Fruit fly (Drosophila melanogaster): ENCODE measurements around the gene CG4594.

Gene CG4594

dm6 chr2L:9968201-9968727 lies 48.3 kb downstream of the CG4594 start:
- TF ChIP-seq CG10348 (GFP tag; IDR thresholded peaks at IDR 0.05) (no peak), CG34367 (tag; optimal IDR thresholded peaks at IDR 0.05) (no peak), Snoo (tag; optimal IDR thresholded peaks at IDR 0.05) (no peak), EcR (GFP tag; optimal IDR thresholded peaks at IDR 0.05) (no peak), CG13204 (GFP tag; optimal IDR thresholded peaks at IDR 0.05) (no peak), CG15710 (tag; optimal IDR thresholded peaks at IDR 0.05) (no peak), CG8159 (tag; optimal IDR thresholded peaks at IDR 0.05) (no peak), CG4496 (GFP tag; IDR thresholded peaks at IDR 0.05) (no peak), fd96Ca (GFP tag; IDR thresholded peaks at IDR 0.05) (no peak), CG8301 (tag; optimal IDR thresholded peaks at IDR 0.05) (no peak), CG12605 (GFP tag; IDR thresholded peaks at IDR 0.05) (no peak), Pif1B (GFP tag; optimal IDR thresholded peaks at IDR 0.05) (no peak), gl (tag; optimal IDR thresholded peaks at IDR 0.05) (no peak), CG17806 (tag; optimal IDR thresholded peaks at IDR 0.05) (no peak), CG14655 (GFP tag; optimal IDR thresholded peaks at IDR 0.05) (no peak), rn (GFP tag; IDR thresholded peaks at IDR 0.05) (no peak), CG32121 (GFP tag; IDR thresholded peaks at IDR 0.05) (no peak), Pif1A (GFP tag; optimal IDR thresholded peaks at IDR 0.05) (no peak), CG9948 (tag; optimal IDR thresholded peaks at IDR 0.05) (no peak), D1 (tag; optimal IDR thresholded peaks at IDR 0.05) (no peak)
